Worm (Caenorhabditis elegans): ENCODE results near the gene cup-5.

DNA sequence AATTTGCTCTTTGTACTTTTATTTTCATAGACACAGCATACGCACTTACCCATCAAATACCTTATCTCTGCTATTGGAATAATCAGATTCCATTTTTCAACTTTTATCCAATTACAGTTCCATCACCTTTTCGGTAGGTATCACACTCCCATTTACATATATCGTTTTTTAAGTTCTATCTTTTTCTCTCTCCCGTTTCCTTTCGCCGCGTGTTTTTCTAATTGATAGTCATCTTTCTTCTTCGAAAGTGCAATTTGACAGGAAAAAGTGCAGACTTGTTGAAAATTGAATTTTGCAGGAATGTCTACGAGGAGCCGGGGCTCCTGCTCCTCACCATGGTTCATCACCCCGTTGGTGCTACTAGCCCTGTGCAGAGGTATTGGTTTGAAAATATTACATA lies 41.1 kb downstream of the cup-5 start, which contains the start of gene fbn-1:
- TF ChIP-seq pha-4 (GFP tag; IDR thresholded peaks at IDR 0.05) (no peak), pha-4 (tag; optimal IDR thresholded peaks at IDR 0.05) (no peak), jun-1 (tag; optimal IDR thresholded peaks at IDR 0.05) (no peak), fkh-10 (GFP tag; optimal IDR thresholded peaks at IDR 0.05) (no peak), lin-15B (tag; optimal IDR thresholded peaks at IDR 0.05) (no peak), D1046.2 (GFP tag; IDR thresholded peaks at IDR 0.05) (no peak), ceh-20 (GFP tag; IDR thresholded peaks at IDR 0.05) (no peak), mep-1 (tag; optimal IDR thresholded peaks at IDR 0.05) (no peak), arid-1 (GFP tag; conservative IDR thresholded peaks at IDR 0.05) (no peak), egl-27 (tag; optimal IDR thresholded peaks at IDR 0.05) (no peak)
